Worm (Caenorhabditis elegans) whole organism, midembryonic: ENCODE results near the gene ZC513.14.

Source experiments
- T22C8.4 ChIP-seq: fragments of 200-800 bp; sonication (Bioruptor generic); IDR thresholded peaks from 2 replicates; pipeline ENCODE4 v1.3.6; 2022; ENCODE audit warnings: missing genetic modification characterization, missing compliant biosample characterization
- cog-1 ChIP-seq: sonication (generic microtip); optimal IDR thresholded peaks from 2 replicates; lab custom pipeline; 2016; ENCODE audit warnings: missing genetic modification characterization, missing compliant biosample characterization
- flt-1 ChIP-seq: fragments of 200-800 bp; sonication (Bioruptor generic); IDR thresholded peaks from 2 replicates; pipeline ENCODE4 v1.3.6; 2022; ENCODE audit warnings: missing genetic modification characterization, missing compliant biosample characterization
- klf-2 ChIP-seq: fragments of 200-800 bp; sonication (Bioruptor generic); conservative IDR thresholded peaks from 2 replicates; pipeline ENCODE4 v1.3.6; 2022; ENCODE audit warnings: missing genetic modification reagents, missing genetic modification characterization, missing compliant biosample characterization
- med-1 ChIP-seq: sonication (generic microtip); optimal IDR thresholded peaks from 2 replicates; lab custom pipeline; 2017; ENCODE audit warnings: missing genetic modification characterization, mild to moderate bottlenecking, missing compliant biosample characterization, antibody characterized with exemption, missing genetic modification reagents; ENCODE audit not compliant: insufficient read depth
- ref-1 ChIP-seq: fragments of 200-800 bp; sonication (Bioruptor generic); conservative IDR thresholded peaks from 2 replicates; pipeline ENCODE4 v1.3.6; 2022; ENCODE audit warnings: missing genetic modification reagents, missing genetic modification characterization, missing compliant biosample characterization
- tab-1 ChIP-seq: fragments of 200-800 bp; sonication (Bioruptor generic); IDR thresholded peaks from 2 replicates; pipeline ENCODE4 v1.3.6; 2022; ENCODE audit warnings: missing genetic modification characterization, missing compliant biosample characterization
- ztf-23 ChIP-seq: fragments of 200-800 bp; sonication (Bioruptor generic); IDR thresholded peaks from 2 replicates; pipeline ENCODE4 v1.3.6; 2022; ENCODE audit warnings: missing genetic modification reagents, missing genetic modification characterization, missing compliant biosample characterization
- ztf-29 ChIP-seq: fragments of 200-800 bp; sonication (Bioruptor generic); IDR thresholded peaks from 2 replicates; pipeline ENCODE4 v1.3.6; 2022; ENCODE audit warnings: missing genetic modification reagents, missing genetic modification characterization, missing compliant biosample characterization

Gene ZC513.14

ce11 chrV:8025259-8025658 is 10.6 kb downstream of the ZC513.14 start:
- TF ChIP-seq ztf-29 (GFP tag; lab: Robert Waterston, UW) (no peak), klf-2 (no peak), med-1 (no peak), cog-1 (tag; lab: Kevin White, UChicago) (no peak), flt-1 (GFP tag; lab: Robert Waterston, UW) (no peak), tab-1 (no peak), ref-1 (no peak), ztf-23 (no peak), T22C8.4 (GFP tag; lab: Robert Waterston, UW) (no peak)

DNA sequence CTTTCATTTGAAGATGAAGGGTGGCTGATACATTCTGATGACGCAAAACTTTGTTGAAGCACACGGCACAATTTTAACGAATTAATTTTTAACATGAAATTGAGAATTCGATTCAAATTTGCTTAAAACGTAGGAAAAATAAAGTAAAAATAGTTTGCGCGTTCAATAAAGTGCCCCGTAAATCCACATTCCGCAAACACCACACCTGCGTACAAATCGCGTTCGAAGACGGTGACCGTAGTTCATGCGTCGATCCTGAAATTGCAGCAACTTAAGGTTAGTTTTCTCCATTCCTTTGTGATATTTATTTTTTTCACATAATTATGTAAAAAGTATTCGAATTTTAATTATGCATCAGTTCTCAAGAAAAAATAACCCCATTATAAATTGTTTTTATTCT is 11.1 kb downstream of the ZC513.14 start, which contains the start of gene F43H9.3:
F43H9.3 (minus strand) TSS at position 189 of the 400 bp plus-strand sequence.
- TF ChIP-seq ref-1: no peak
- TF ChIP-seq T22C8.4 (GFP tag; lab: Robert Waterston, UW): no peak
- no peak for TF ChIP-seq med-1
- no peak for TF ChIP-seq klf-2
- TF ChIP-seq ztf-23: no peak
- TF ChIP-seq flt-1 (GFP tag; lab: Robert Waterston, UW): no peak
- TF ChIP-seq ztf-29 (GFP tag; lab: Robert Waterston, UW): no peak
- TF ChIP-seq tab-1: no peak
- TF ChIP-seq cog-1 (tag; lab: Kevin White, UChicago): no peak

ce11 chrV:8022040-8022439 is 13.8 kb downstream of the ZC513.14 start, which contains the start of gene ech-3:
Gene ech-3 (plus strand): TSS chrV:8022217.
- no peak for TF ChIP-seq klf-2
- TF ChIP-seq ztf-29 (GFP tag; lab: Robert Waterston, UW): no peak
- no peak for TF ChIP-seq flt-1 (GFP tag; lab: Robert Waterston, UW)
- no peak for TF ChIP-seq ztf-23
- TF ChIP-seq med-1: no peak

DNA sequence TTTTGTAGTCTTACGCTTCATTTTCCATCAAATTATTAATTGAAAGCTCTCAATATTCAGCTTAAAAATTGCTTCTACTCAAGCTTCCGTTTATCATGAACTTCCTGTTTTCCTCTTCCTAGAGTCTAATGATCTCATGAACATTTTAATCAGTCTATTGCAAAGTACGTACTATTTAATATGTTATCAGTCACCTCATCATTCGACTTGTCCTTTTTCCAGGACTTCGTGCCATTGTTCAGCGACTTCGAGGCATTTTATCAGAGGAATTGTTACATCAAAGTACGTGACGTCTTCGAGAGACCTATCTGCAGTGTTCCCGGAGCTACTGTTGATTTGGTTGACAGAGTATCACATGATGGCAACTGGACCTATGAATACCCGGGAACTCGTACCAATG is 16.1 kb downstream of the ZC513.14 start:
- TF ChIP-seq flt-1 (GFP tag; lab: Robert Waterston, UW) (no peak), med-1 (no peak), ztf-29 (GFP tag; lab: Robert Waterston, UW) (no peak), tab-1 (no peak), ztf-23 (no peak), klf-2 (no peak), cog-1 (tag; lab: Kevin White, UChicago) (no peak), T22C8.4 (GFP tag; lab: Robert Waterston, UW) (no peak)

DNA sequence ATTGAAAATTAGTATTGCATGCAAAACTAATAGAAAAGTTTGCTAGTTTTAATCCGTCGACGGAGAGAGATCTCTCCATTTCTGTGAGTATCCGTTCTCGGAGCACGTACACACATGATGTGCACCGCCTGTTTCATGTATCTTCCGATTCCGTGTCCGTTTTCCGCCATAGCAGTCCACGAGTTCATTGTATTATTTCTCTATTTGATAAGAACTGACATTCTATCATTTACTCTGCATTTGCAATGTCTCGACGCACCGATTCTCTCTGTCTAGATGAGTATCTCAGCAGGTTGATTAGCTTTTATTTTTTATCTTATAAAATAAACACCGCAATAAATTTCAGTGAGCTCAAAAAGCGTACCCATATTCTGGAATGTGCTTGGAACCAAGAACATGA is 16.9 kb downstream of the ZC513.14 start:
- no peak for TF ChIP-seq tab-1
- no peak for TF ChIP-seq med-1
- TF ChIP-seq T22C8.4 (GFP tag; lab: Robert Waterston, UW): no peak
- no peak for TF ChIP-seq ref-1
- no peak for TF ChIP-seq ztf-29 (GFP tag; lab: Robert Waterston, UW)

- no peak for TF ChIP-seq med-1
- TF ChIP-seq cog-1 (tag; lab: Kevin White, UChicago): no peak
- TF ChIP-seq T22C8.4 (GFP tag; lab: Robert Waterston, UW): no peak
Observed at ce11 chrV:8017924-8018323, 17.9 kb downstream of the ZC513.14 start.

- no peak for TF ChIP-seq tab-1
- no peak for TF ChIP-seq T22C8.4 (GFP tag; lab: Robert Waterston, UW)
- TF ChIP-seq ref-1: no peak
- no peak for TF ChIP-seq klf-2
- TF ChIP-seq flt-1 (GFP tag; lab: Robert Waterston, UW): no peak
- no peak for TF ChIP-seq med-1
- no peak for TF ChIP-seq ztf-23
- TF ChIP-seq ztf-29 (GFP tag; lab: Robert Waterston, UW): no peak
- TF ChIP-seq cog-1 (tag; lab: Kevin White, UChicago): no peak
Observed at ce11 chrV:8016928-8017327, 18.9 kb downstream of the ZC513.14 start, which contains the start of gene sptl-2. Gene sptl-2 (plus strand): TSS chrV:8017207.

DNA sequence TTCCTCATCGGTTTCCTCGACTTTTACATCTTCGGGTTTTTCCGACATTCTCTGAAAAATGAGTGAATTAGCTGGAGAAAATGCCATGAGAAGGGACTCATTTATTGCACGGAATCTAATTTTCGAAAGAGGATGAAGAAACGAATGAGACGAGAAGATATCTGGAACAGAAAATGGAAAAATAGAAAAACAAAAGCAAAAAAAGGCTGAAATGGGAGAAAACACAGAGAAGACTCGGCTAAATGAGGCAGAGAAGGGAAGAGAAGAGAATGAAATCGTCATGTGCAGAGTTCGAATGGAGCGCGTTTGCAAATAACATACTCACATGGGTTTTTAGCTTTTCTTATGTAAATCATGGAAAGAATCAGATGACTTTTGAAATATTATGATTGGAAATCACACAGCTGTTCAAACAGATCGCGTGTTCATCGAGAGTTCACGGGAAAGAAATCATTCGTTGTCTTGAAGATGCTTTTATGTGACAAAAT is 21.9 kb downstream of the ZC513.14 start, which contains the start of gene Y97E10AR.6:
Y97E10AR.6 (minus strand) TSS at position 51 of the 488 bp plus-strand sequence.
- no peak for TF ChIP-seq ztf-29 (GFP tag; lab: Robert Waterston, UW)
- no peak for TF ChIP-seq klf-2
- no peak for TF ChIP-seq cog-1 (tag; lab: Kevin White, UChicago)
- no peak for TF ChIP-seq ztf-23
- TF ChIP-seq flt-1 (GFP tag; lab: Robert Waterston, UW): no peak
- TF ChIP-seq tab-1: no peak
- no peak for TF ChIP-seq T22C8.4 (GFP tag; lab: Robert Waterston, UW)
- TF ChIP-seq ref-1: no peak
- no peak for TF ChIP-seq med-1

DNA sequence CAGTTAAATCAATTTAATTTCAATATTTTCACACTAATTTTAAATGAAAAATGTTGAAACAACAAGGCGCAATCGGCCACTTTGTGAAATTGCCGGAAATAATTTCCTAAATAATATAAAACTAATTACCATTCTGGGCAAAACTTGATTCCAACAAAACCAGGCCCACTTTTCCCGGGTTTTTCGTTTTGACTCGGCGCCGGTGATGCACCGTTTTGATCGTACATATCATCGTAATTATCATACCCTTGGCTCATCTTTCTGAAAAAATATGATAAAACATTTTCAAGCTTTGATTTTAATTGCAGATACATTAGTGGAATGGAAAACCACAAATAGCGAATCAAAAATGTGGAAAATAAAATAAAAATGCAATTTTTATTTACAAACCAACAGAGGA is 23.8 kb downstream of the ZC513.14 start, which contains the start of gene rpb-9:
rpb-9 (minus strand) TSS at position 314 of the 400 bp plus-strand sequence.
- TF ChIP-seq ref-1: no peak
- no peak for TF ChIP-seq ztf-29 (GFP tag; lab: Robert Waterston, UW)
- no peak for TF ChIP-seq med-1
- no peak for TF ChIP-seq T22C8.4 (GFP tag; lab: Robert Waterston, UW)
- no peak for TF ChIP-seq flt-1 (GFP tag; lab: Robert Waterston, UW)
- TF ChIP-seq ztf-23: no peak
- TF ChIP-seq cog-1 (tag; lab: Kevin White, UChicago): no peak
- no peak for TF ChIP-seq klf-2
- no peak for TF ChIP-seq tab-1

DNA sequence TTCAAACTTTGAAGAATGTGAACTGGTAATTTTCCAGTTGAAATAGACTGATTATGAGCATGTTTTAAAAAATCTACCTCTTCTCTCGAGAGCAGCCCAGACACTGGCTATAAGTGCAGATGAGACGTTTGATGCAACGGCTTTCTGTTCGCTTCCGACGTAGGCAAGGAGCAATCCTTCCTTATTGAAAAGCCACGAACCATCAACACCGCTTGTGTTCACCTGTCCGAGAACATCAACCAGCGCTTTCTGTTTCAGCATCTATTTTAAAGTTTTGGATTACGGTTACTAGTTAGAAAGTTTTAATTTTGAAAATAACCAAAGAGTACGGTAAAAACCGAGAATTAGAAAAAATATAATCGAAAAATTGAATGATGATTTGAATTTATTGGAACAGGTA is 25.0 kb downstream of the ZC513.14 start, which contains the start of gene lmtr-2:
lmtr-2 (minus strand) TSS at position 261 of the 400 bp plus-strand sequence.
- TF ChIP-seq T22C8.4 (GFP tag; lab: Robert Waterston, UW): no peak
- TF ChIP-seq ref-1: no peak
- TF ChIP-seq med-1: no peak
- no peak for TF ChIP-seq tab-1
- TF ChIP-seq ztf-23: no peak
- TF ChIP-seq cog-1 (tag; lab: Kevin White, UChicago): no peak
- no peak for TF ChIP-seq klf-2
- no peak for TF ChIP-seq flt-1 (GFP tag; lab: Robert Waterston, UW)
- TF ChIP-seq ztf-29 (GFP tag; lab: Robert Waterston, UW): no peak

- TF ChIP-seq ztf-23 (no peak), tab-1 (no peak), klf-2 (no peak), T22C8.4 (GFP tag; lab: Robert Waterston, UW) (no peak)
Observed at ce11 chrV:8010103-8010502, 25.7 kb downstream of the ZC513.14 start, which contains the start of gene Y97E10AR.4. Gene Y97E10AR.4 (minus strand): TSS chrV:8010233.
